ENCODE assay signal across 5 worm cellular contexts in the genomic region with DNA sequence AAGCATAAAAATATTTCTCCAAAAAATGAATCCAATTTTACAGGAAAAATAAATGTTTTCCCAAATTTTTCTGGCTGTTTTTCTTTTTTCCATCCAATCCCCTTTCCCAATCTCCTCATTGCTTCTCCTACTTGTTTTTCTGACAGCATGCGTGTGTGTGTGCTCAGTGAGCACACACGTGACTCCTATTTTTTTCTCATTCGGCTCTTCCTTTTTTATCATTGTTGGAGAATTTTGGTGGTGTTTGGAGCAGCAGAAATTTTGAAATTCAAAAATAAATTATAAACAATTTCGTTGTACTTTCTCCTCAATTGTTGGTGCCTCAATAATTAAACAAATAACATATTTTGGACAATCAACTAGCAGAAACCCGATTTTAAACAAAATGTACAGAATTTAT.
TF ChIP-seq lines count a peak whose summit lies in the region.

No protein-coding gene starts in this region.

TF ChIP-seq in whole organism, L1 larva, 84 proteins besides CTCF, POLR2A, EP300 and RAD21 (continues in another document):
- TF ChIP-seq dpl-1 (GFP tag; optimal IDR thresholded peaks at IDR 0.05; lab: Kevin White, UChicago): peak in 1 of 3 experiments; percentile 10
- TF ChIP-seq mdl-1 (tag; optimal IDR thresholded peaks at IDR 0.05; lab: Kevin White, UChicago): peak in 1 of 2 experiments; percentile 72
- TF ChIP-seq nhr-47 (tag; optimal IDR thresholded peaks at IDR 0.05; lab: Kevin White, UChicago): peak; percentile 3
- peak; percentile 18 for TF ChIP-seq nhr-71 (tag; optimal IDR thresholded peaks at IDR 0.05; lab: Kevin White, UChicago)
- TF ChIP-seq skn-1 (tag; optimal IDR thresholded peaks at IDR 0.05; lab: Kevin White, UChicago): peak; percentile 35
- TF ChIP-seq lsy-2 (tag; optimal IDR thresholded peaks at IDR 0.05; lab: Kevin White, UChicago): peak in 1 of 2 experiments; percentile 6
- no peak for TF ChIP-seq nhr-84 (tag; optimal IDR thresholded peaks at IDR 0.05; lab: Kevin White, UChicago)
- no peak for TF ChIP-seq nhr-20 (tag; optimal IDR thresholded peaks at IDR 0.05; lab: Kevin White, UChicago)
- no peak for TF ChIP-seq Y116A8C.19 (tag; optimal IDR thresholded peaks at IDR 0.05; lab: Kevin White, UChicago; ENCODE audit: borderline replicate concordance)
- peak in 1 of 3 experiments; percentile 15 for TF ChIP-seq ceh-82 (tag; optimal IDR thresholded peaks at IDR 0.05; lab: Kevin White, UChicago)
- no peak for TF ChIP-seq efl-1 (optimal IDR thresholded peaks at IDR 0.05; lab: Kevin White, UChicago)
- peak in 1 of 2 experiments; percentile 0 for TF ChIP-seq efl-1 (GFP tag; optimal IDR thresholded peaks at IDR 0.05 in 1 of 2; lab: Kevin White, UChicago)
- TF ChIP-seq rnt-1 (tag; optimal IDR thresholded peaks at IDR 0.05; lab: Kevin White, UChicago): peak; percentile 28
- TF ChIP-seq ceh-90 (tag; optimal IDR thresholded peaks at IDR 0.05; lab: Kevin White, UChicago): no peak
- TF ChIP-seq ceh-63 (GFP tag; optimal IDR thresholded peaks at IDR 0.05; lab: Kevin White, UChicago): no peak
- TF ChIP-seq lin-13 (GFP tag; optimal IDR thresholded peaks at IDR 0.05; lab: Kevin White, UChicago): peak; percentile 28

TF ChIP-seq in whole organism, L2 larva, 48 proteins besides CTCF, POLR2A, EP300 and RAD21 (continues in another document):
- TF ChIP-seq fos-1 (tag; optimal IDR thresholded peaks at IDR 0.05; lab: Kevin White, UChicago) (no peak), lin-39 (tag; optimal IDR thresholded peaks at IDR 0.05; lab: Kevin White, UChicago) (no peak), mdl-1 (tag; optimal IDR thresholded peaks at IDR 0.05; lab: Kevin White, UChicago) (peak in 1 of 2 experiments; percentile 56), unc-55 (GFP tag; optimal IDR thresholded peaks at IDR 0.05; lab: Kevin White, UChicago) (peak; percentile 47), ztf-11 (tag; optimal IDR thresholded peaks at IDR 0.05; lab: Kevin White, UChicago) (no peak), nhr-77 (tag; optimal IDR thresholded peaks at IDR 0.05; lab: Kevin White, UChicago) (no peak), ZK546.5 (tag; optimal IDR thresholded peaks at IDR 0.05; lab: Kevin White, UChicago) (no peak), nhr-11 (tag; optimal IDR thresholded peaks at IDR 0.05; lab: Kevin White, UChicago) (no peak), crh-2 (tag; optimal IDR thresholded peaks at IDR 0.05; lab: Kevin White, UChicago) (no peak), unc-62 (GFP tag; optimal IDR thresholded peaks at IDR 0.05; lab: Kevin White, UChicago) (no peak), egl-27 (tag; optimal IDR thresholded peaks at IDR 0.05; lab: Kevin White, UChicago) (no peak), nhr-237 (tag; optimal IDR thresholded peaks at IDR 0.05; lab: Kevin White, UChicago) (no peak), mab-5 (tag; optimal IDR thresholded peaks at IDR 0.05; lab: Kevin White, UChicago) (no peak), ceh-16 (tag; optimal IDR thresholded peaks at IDR 0.05; lab: Kevin White, UChicago) (no peak), lsy-2 (tag; optimal IDR thresholded peaks at IDR 0.05; lab: Kevin White, UChicago) (peak in 1 of 2 experiments; percentile 32), sma-3 (GFP tag; optimal IDR thresholded peaks at IDR 0.05; lab: Kevin White, UChicago) (no peak), nhr-129 (tag; optimal IDR thresholded peaks at IDR 0.05; lab: Kevin White, UChicago) (peak; percentile 4), sem-4 (tag; optimal IDR thresholded peaks at IDR 0.05; lab: Kevin White, UChicago) (no peak), ama-1 (optimal IDR thresholded peaks at IDR 0.05; lab: Kevin White, UChicago) (no peak)

TF ChIP-seq in whole organism, L3 larva, 47 proteins besides CTCF, POLR2A, EP300 and RAD21:
- TF ChIP-seq unc-39 (tag; optimal IDR thresholded peaks at IDR 0.05; lab: Kevin White, UChicago) (no peak), ceh-9 (tag; optimal IDR thresholded peaks at IDR 0.05; lab: Kevin White, UChicago) (no peak), unc-62 (GFP tag; optimal IDR thresholded peaks at IDR 0.05; lab: Kevin White, UChicago) (no peak), hmg-11 (tag; optimal IDR thresholded peaks at IDR 0.05; lab: Kevin White, UChicago) (peak; percentile 34), nhr-67 (tag; optimal IDR thresholded peaks at IDR 0.05; lab: Kevin White, UChicago) (no peak), lin-39 (tag; optimal IDR thresholded peaks at IDR 0.05; lab: Kevin White, UChicago) (no peak), nfya-1 (tag; optimal IDR thresholded peaks at IDR 0.05; lab: Kevin White, UChicago; ENCODE audit: insufficient read depth) (peak; percentile 29), daf-12 (tag; optimal IDR thresholded peaks at IDR 0.05; lab: Kevin White, UChicago) (no peak), lsy-12 (tag; optimal IDR thresholded peaks at IDR 0.05; lab: Kevin White, UChicago) (no peak), pha-4 (tag; optimal IDR thresholded peaks at IDR 0.05; lab: Kevin White, UChicago) (peak; percentile 51), nhr-12 (tag; optimal IDR thresholded peaks at IDR 0.05; lab: Kevin White, UChicago) (no peak), mml-1 (tag; optimal IDR thresholded peaks at IDR 0.05; lab: Kevin White, UChicago) (no peak)

TF ChIP-seq in whole organism, L4 larva, 104 proteins besides CTCF, POLR2A, EP300 and RAD21:
- TF ChIP-seq aha-1 (tag; lab: Kevin White, UChicago) (peak; percentile 81), php-3 (GFP tag; IDR thresholded peaks at IDR 0.05; lab: Robert Waterston, UW) (no peak), lin-39 (tag; optimal IDR thresholded peaks at IDR 0.05; lab: Kevin White, UChicago) (no peak), mdl-1 (tag; optimal IDR thresholded peaks at IDR 0.05; lab: Kevin White, UChicago) (peak in 1 of 2 experiments; percentile 61), dve-1 (tag; optimal IDR thresholded peaks at IDR 0.05; lab: Kevin White, UChicago; ENCODE audit: insufficient read depth) (peak; percentile 22), hlh-30 (tag; optimal IDR thresholded peaks at IDR 0.05; lab: Kevin White, UChicago; ENCODE audit: insufficient read depth) (peak; percentile 71), lin-13 (GFP tag; optimal IDR thresholded peaks at IDR 0.05; lab: Kevin White, UChicago) (no peak), egl-27 (tag; optimal IDR thresholded peaks at IDR 0.05; lab: Kevin White, UChicago) (no peak)

TF ChIP-seq in whole organism, young adult, 124 proteins besides CTCF, POLR2A, EP300 and RAD21:
- TF ChIP-seq K12H6.12 (tag; optimal IDR thresholded peaks at IDR 0.05; lab: Kevin White, UChicago) (peak; percentile 16), madf-6 (GFP tag; IDR thresholded peaks at IDR 0.05; lab: Robert Waterston, UW) (no peak), cebp-1 (GFP tag; IDR thresholded peaks at IDR 0.05; lab: Robert Waterston, UW) (no peak), cebp-1 (tag; optimal IDR thresholded peaks at IDR 0.05; lab: Kevin White, UChicago) (peak; percentile 14), ceh-40 (GFP tag; IDR thresholded peaks at IDR 0.05; lab: Robert Waterston, UW) (no peak)
